Worm (Caenorhabditis elegans) whole organism, L4 larva: ENCODE data around the gene tpst-1.

Experiments
- Y75B8A.6 ChIP-seq: fragments of 200-800 bp; sonication (Bioruptor generic); IDR thresholded peaks from 2 replicates; pipeline ENCODE4 v1.3.6; 2022; ENCODE audit warnings: missing genetic modification reagents, missing genetic modification characterization, missing compliant biosample characterization
- ama-1 ChIP-seq: fragments of 150-350 bp; optimal IDR thresholded peaks from 2 replicates; lab custom pipeline; 2014; ENCODE audit warnings: inconsistent platforms, mixed read lengths
- ceh-20 ChIP-seq: fragments of 200-800 bp; sonication (Bioruptor generic); IDR thresholded peaks from 2 replicates; pipeline ENCODE4 v1.3.6; 2022; ENCODE audit warnings: missing genetic modification reagents, missing genetic modification characterization, missing compliant biosample characterization
- fkh-10 ChIP-seq: fragments of 150-350 bp; optimal IDR thresholded peaks from 2 replicates; lab custom pipeline; 2014; ENCODE audit warnings: missing biosample characterization, missing genetic modification reagents, missing genetic modification characterization
- mes-2 ChIP-seq: sonication (generic microtip); optimal IDR thresholded peaks from 2 replicates; lab custom pipeline; 2016; ENCODE audit warnings: missing genotype, mild to moderate bottlenecking, missing genetic modification characterization, missing compliant biosample characterization; ENCODE audit not compliant: poor library complexity, severe bottlenecking
- mxl-3 ChIP-seq: fragments of 200-800 bp; sonication (Bioruptor generic); optimal IDR thresholded peaks from 2 replicates; lab custom pipeline; 2018; ENCODE audit warnings: mild to moderate bottlenecking, missing genetic modification characterization, missing compliant biosample characterization
- nhr-237 ChIP-seq: sonication (generic microtip); optimal IDR thresholded peaks from 2 replicates; lab custom pipeline; 2017; ENCODE audit warnings: missing biosample characterization, missing genetic modification characterization
- nhr-25 ChIP-seq: sonication (generic microtip); optimal IDR thresholded peaks from 2 replicates; lab custom pipeline; 2017; ENCODE audit warnings: missing genetic modification characterization, mild to moderate bottlenecking, missing compliant biosample characterization, antibody characterized with exemption, moderate library complexity, borderline replicate concordance; ENCODE audit not compliant: insufficient read depth
- pqm-1 ChIP-seq: sonication (generic microtip); optimal IDR thresholded peaks from 2 replicates; lab custom pipeline; 2017; ENCODE audit warnings: missing biosample characterization, missing genetic modification characterization

- no peak for TF ChIP-seq Y75B8A.6 (GFP tag; lab: Robert Waterston, UW)
- TF ChIP-seq mxl-3 (GFP tag; lab: Kevin White, UChicago): no peak
- no peak for TF ChIP-seq nhr-25 (tag; lab: Kevin White, UChicago)
- TF ChIP-seq pqm-1 (tag; lab: Kevin White, UChicago): no peak
- no peak for TF ChIP-seq mes-2 (tag; lab: Kevin White, UChicago)
- TF ChIP-seq fkh-10: no peak
- no peak for TF ChIP-seq nhr-237 (tag; lab: Kevin White, UChicago)
- TF ChIP-seq ama-1 (lab: Kevin White, UChicago): no peak
- no peak for TF ChIP-seq ceh-20 (GFP tag; lab: Robert Waterston, UW)
Measured at ce11 chrIII:12697591-12697990, 35.5 kb upstream of the tpst-1 start.
